Worm (Caenorhabditis elegans) whole organism, L3 larva: ENCODE results near the gene arrd-10.

Source experiments
- ZK546.5 ChIP-seq: sonication (generic microtip); optimal IDR thresholded peaks from 2 replicates; lab custom pipeline; 2017; ENCODE audit warnings: missing biosample characterization, missing genetic modification characterization
- aly-2 ChIP-seq: fragments of 150-350 bp; optimal IDR thresholded peaks from 2 replicates; lab custom pipeline; 2014; ENCODE audit warnings: missing biosample characterization, missing genetic modification characterization
- ceh-82 ChIP-seq: fragments of 150-350 bp; optimal IDR thresholded peaks from 2 replicates; lab custom pipeline; 2014; ENCODE audit warnings: missing biosample characterization, missing genetic modification characterization
- daf-12 ChIP-seq: fragments of 150-350 bp; optimal IDR thresholded peaks from 2 replicates; lab custom pipeline; 2014; ENCODE audit warnings: missing biosample characterization, missing genetic modification reagents, missing genetic modification characterization
- elt-1 ChIP-seq: fragments of 150-350 bp; optimal IDR thresholded peaks from 2 replicates; lab custom pipeline; 2014; ENCODE audit warnings: missing biosample characterization, missing genetic modification characterization
- elt-3 ChIP-seq, 3 experiments: fragments of 150-350 bp in 1 of 3; sonication (generic microtip) in 2 of 3; optimal IDR thresholded peaks; 2 replicates in 2 of 3; 4 replicates in 1 of 3; lab custom pipeline; 2014 to 2017; ENCODE audit warnings: missing biosample characterization in 3 of 3, missing genetic modification characterization in 3 of 3
- lin-39 ChIP-seq: fragments of 150-350 bp; optimal IDR thresholded peaks from 2 replicates; lab custom pipeline; 2018; ENCODE audit warnings: missing biosample characterization, missing genetic modification reagents, missing genetic modification characterization
- nfya-1 ChIP-seq: sonication (generic microtip); optimal IDR thresholded peaks from 2 replicates; lab custom pipeline; 2017; ENCODE audit warnings: missing genetic modification characterization, mild to moderate bottlenecking, missing compliant biosample characterization, antibody characterized with exemption, moderate library complexity; ENCODE audit not compliant: insufficient read depth
- nhr-11 ChIP-seq: fragments of 150-350 bp; optimal IDR thresholded peaks from 2 replicates; lab custom pipeline; 2014; ENCODE audit warnings: missing biosample characterization, missing genetic modification characterization
- pqm-1 ChIP-seq: fragments of 150-350 bp; optimal IDR thresholded peaks from 2 replicates; lab custom pipeline; 2017; ENCODE audit warnings: missing biosample characterization, missing genetic modification characterization, inconsistent platforms
- snpc-4 ChIP-seq: fragments of 150-350 bp; optimal IDR thresholded peaks from 2 replicates; lab custom pipeline; 2014; ENCODE audit warnings: missing biosample characterization, missing genetic modification characterization
- unc-39 ChIP-seq: sonication (generic microtip); optimal IDR thresholded peaks from 4 replicates; lab custom pipeline; 2017; ENCODE audit warnings: missing biosample characterization, missing genetic modification characterization
- ztf-11 ChIP-seq: fragments of 150-350 bp; optimal IDR thresholded peaks from 2 replicates; lab custom pipeline; 2014; ENCODE audit warnings: missing biosample characterization, missing genetic modification characterization
- ztf-4 ChIP-seq: fragments of 150-350 bp; optimal IDR thresholded peaks from 2 replicates; lab custom pipeline; 2014; ENCODE audit warnings: missing biosample characterization, missing genetic modification characterization

DNA sequence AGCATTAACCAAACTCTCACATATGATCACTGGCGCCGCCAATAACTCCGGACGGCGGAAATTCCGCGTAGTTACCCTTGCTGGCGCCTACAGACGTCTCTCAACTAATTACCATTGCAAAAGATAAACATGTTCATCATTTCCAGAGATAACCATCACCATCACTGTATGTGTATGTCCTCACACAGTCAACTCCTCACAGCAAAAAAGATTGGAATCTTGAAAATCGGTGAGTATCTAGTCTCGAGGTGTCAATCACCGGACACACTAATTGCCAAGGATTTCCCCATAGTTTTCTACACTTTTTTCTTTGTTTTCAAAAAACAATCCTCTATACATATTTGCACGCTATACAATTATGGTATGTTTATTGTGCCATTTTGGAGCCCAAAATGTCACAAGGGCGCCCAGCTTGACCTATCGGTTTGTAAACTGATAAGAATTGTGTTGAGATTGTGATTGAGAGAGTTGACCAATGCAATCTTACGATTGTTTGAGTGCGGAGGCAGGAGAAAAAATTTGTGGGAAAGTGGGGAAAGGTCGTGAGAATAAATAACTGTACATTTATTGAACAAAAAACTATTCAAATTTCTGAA is 42.2 kb downstream of the arrd-10 start:
- TF ChIP-seq nfya-1 (tag; lab: Kevin White, UChicago) (no peak), lin-39 (tag; lab: Kevin White, UChicago) (no peak), elt-3 (tag; optimal IDR thresholded peaks at IDR 0.05; lab: Kevin White, UChicago) (no peak), unc-39 (no peak), aly-2 (no peak), ceh-82 (tag; lab: Kevin White, UChicago) (no peak), ztf-4 (no peak), ztf-11 (tag; lab: Kevin White, UChicago) (no peak), pqm-1 (tag; lab: Kevin White, UChicago) (no peak), ZK546.5 (no peak), daf-12 (tag; lab: Kevin White, UChicago) (no peak), nhr-11 (tag; lab: Kevin White, UChicago) (no peak), elt-1 (tag; lab: Kevin White, UChicago) (peak; percentile 92), snpc-4 (tag; lab: Kevin White, UChicago) (no peak)
